Fruit fly (Drosophila melanogaster) whole organism, embryonic: ENCODE measurements around the gene jdp.

Experiments used
- CG10959 ChIP-seq: fragments of 200-800 bp; sonication (Bioruptor generic); IDR thresholded peaks from 2 replicates; pipeline ENCODE4 v1.3.6; 2022; ENCODE audit warnings: missing biosample characterization, missing genetic modification characterization
- CG11504 ChIP-seq: fragments of 200-800 bp; sonication (Bioruptor generic); optimal IDR thresholded peaks from 3 replicates; lab custom pipeline; 2019; ENCODE audit warnings: missing biosample characterization, mild to moderate bottlenecking, missing genetic modification characterization, moderate library complexity
- CG11695 ChIP-seq: fragments of 200-800 bp; sonication (Bioruptor generic); IDR thresholded peaks from 3 replicates; pipeline ENCODE4 v1.3.6; 2022; ENCODE audit warnings: missing biosample characterization, missing genetic modification characterization
- CG12299 ChIP-seq: fragments of 200-800 bp; sonication (Bioruptor generic); optimal IDR thresholded peaks from 2 replicates; lab custom pipeline; 2018; ENCODE audit warnings: missing biosample characterization, mild to moderate bottlenecking, missing genetic modification characterization
- CG14965 ChIP-seq: fragments of 200-800 bp; sonication (Bioruptor generic); optimal IDR thresholded peaks from 2 replicates; lab custom pipeline; 2016; ENCODE audit warnings: missing biosample characterization, missing genetic modification characterization, borderline replicate concordance
- CG15269 ChIP-seq: fragments of 200-800 bp; sonication (Bioruptor generic); optimal IDR thresholded peaks from 2 replicates; lab custom pipeline; 2018; ENCODE audit warnings: missing biosample characterization, mild to moderate bottlenecking, missing genetic modification characterization, moderate library complexity
- CG2120 ChIP-seq: fragments of 200-800 bp; sonication (Bioruptor generic); optimal IDR thresholded peaks from 3 replicates; lab custom pipeline; 2016; ENCODE audit warnings: missing biosample characterization, missing genetic modification characterization
- CG2678 ChIP-seq: fragments of 200-800 bp; sonication (Bioruptor generic); optimal IDR thresholded peaks from 3 replicates; lab custom pipeline; 2019; ENCODE audit warnings: missing biosample characterization, mild to moderate bottlenecking, missing genetic modification characterization, moderate library complexity
- CG32532 ChIP-seq: fragments of 200-800 bp; sonication (Bioruptor generic); IDR thresholded peaks from 2 replicates; pipeline ENCODE4 v1.3.6; 2022; ENCODE audit warnings: missing biosample characterization, missing genetic modification characterization
- CG3281 ChIP-seq: fragments of 200-800 bp; sonication (Bioruptor generic); optimal IDR thresholded peaks from 3 replicates; lab custom pipeline; 2017; ENCODE audit warnings: missing biosample characterization, mild to moderate bottlenecking, missing genetic modification characterization
- CG6254 ChIP-seq: fragments of 200-800 bp; sonication (Bioruptor generic); optimal IDR thresholded peaks from 3 replicates; lab custom pipeline; 2017; ENCODE audit warnings: mild to moderate bottlenecking, missing biosample characterization, missing genetic modification reagents, missing genetic modification characterization
- CG7963 ChIP-seq: fragments of 200-800 bp; sonication (Bioruptor generic); IDR thresholded peaks from 3 replicates; pipeline ENCODE4 v1.3.6; 2022; ENCODE audit warnings: missing biosample characterization, missing genetic modification characterization; ENCODE audit not compliant: partially characterized antibody
- Drgx ChIP-seq: fragments of 200-800 bp; sonication (Bioruptor generic); IDR thresholded peaks from 2 replicates; pipeline ENCODE4 v1.3.6; 2022; ENCODE audit warnings: missing biosample characterization, missing genetic modification characterization
- E2f2 ChIP-seq: fragments of 200-800 bp; sonication (Bioruptor generic); IDR thresholded peaks from 2 replicates; pipeline ENCODE4 v1.3.6; 2022; ENCODE audit warnings: missing biosample characterization, missing genetic modification characterization
- Ets65A ChIP-seq: fragments of 200-800 bp; sonication (Bioruptor generic); peaks from one replicate; lab custom pipeline; 2016; ENCODE audit warnings: missing biosample characterization, missing genetic modification characterization
- GATAe ChIP-seq: fragments of 200-800 bp; sonication (Bioruptor generic); conservative IDR thresholded peaks from 2 replicates; pipeline ENCODE4 v1.3.6; 2022; ENCODE audit warnings: missing biosample characterization, missing genetic modification characterization
- HLH3B ChIP-seq: fragments of 200-800 bp; sonication (Bioruptor generic); IDR thresholded peaks from 2 replicates; pipeline ENCODE4 v1.3.6; 2022; ENCODE audit warnings: missing biosample characterization, missing genetic modification characterization
- Meics ChIP-seq: fragments of 200-800 bp; sonication (Bioruptor generic); optimal IDR thresholded peaks from 2 replicates; lab custom pipeline; 2017; ENCODE audit warnings: missing biosample characterization, mild to moderate bottlenecking, missing genetic modification characterization
- NFAT ChIP-seq: fragments of 200-800 bp; sonication (Bioruptor generic); IDR thresholded peaks from 2 replicates; pipeline ENCODE4 v1.3.6; 2022; ENCODE audit warnings: missing biosample characterization, missing genetic modification characterization
- Pdp1 ChIP-seq, 2 experiments: fragments of 200-800 bp; sonication (Bioruptor generic); optimal IDR thresholded peaks; 3 replicates each; lab custom pipeline; 2016; ENCODE audit warnings: missing biosample characterization in 2 of 2, missing genetic modification characterization in 2 of 2, mild to moderate bottlenecking in 1 of 2, moderate library complexity in 1 of 2
- Rfx ChIP-seq: fragments of 200-800 bp; sonication (Bioruptor generic); IDR thresholded peaks from 2 replicates; pipeline ENCODE4 v1.3.6; 2022; ENCODE audit warnings: missing biosample characterization, missing genetic modification characterization
- Trl ChIP-seq, 3 experiments: fragments of >200 bp in 2 of 3; fragments of 200-800 bp in 1 of 3; sonication (Bioruptor generic) in 1 of 3; optimal IDR thresholded peaks; 2 replicates in 1 of 3; 3 replicates in 2 of 3; lab custom pipeline; 2016 to 2017; ENCODE audit warnings: missing biosample characterization in 1 of 3, missing genetic modification characterization in 1 of 3
- Vsx1 ChIP-seq: fragments of 200-800 bp; sonication (Bioruptor generic); optimal IDR thresholded peaks from 2 replicates; lab custom pipeline; 2017; ENCODE audit warnings: missing biosample characterization, mild to moderate bottlenecking, missing genetic modification characterization, missing genetic modification reagents
- YL-1 ChIP-seq: fragments of 200-800 bp; sonication (Bioruptor generic); optimal IDR thresholded peaks from 3 replicates; lab custom pipeline; 2017; ENCODE audit warnings: missing biosample characterization, mild to moderate bottlenecking, missing genetic modification characterization
- abd-A ChIP-seq: fragments of 200-800 bp; sonication (Bioruptor generic); optimal IDR thresholded peaks from 3 replicates; lab custom pipeline; 2019; ENCODE audit warnings: missing biosample characterization, mild to moderate bottlenecking, missing genetic modification characterization, moderate library complexity
- ato ChIP-seq: fragments of 200-800 bp; sonication (Bioruptor generic); IDR thresholded peaks from 2 replicates; pipeline ENCODE4 v1.3.6; 2022; ENCODE audit warnings: missing biosample characterization, missing genetic modification characterization; ENCODE audit not compliant: partially characterized antibody
- bigmax ChIP-seq: fragments of 200-800 bp; sonication (Bioruptor generic); optimal IDR thresholded peaks from 2 replicates; lab custom pipeline; 2018; ENCODE audit warnings: missing biosample characterization, mild to moderate bottlenecking, missing genetic modification characterization
- dpn ChIP-seq, 2 experiments: fragments of 200-800 bp; sonication (Bioruptor generic); optimal IDR thresholded peaks; 3 replicates each; lab custom pipeline; 2016; ENCODE audit warnings: missing biosample characterization in 2 of 2, missing genetic modification characterization in 2 of 2
- ewg ChIP-seq: fragments of 200-800 bp; sonication (Bioruptor generic); optimal IDR thresholded peaks from 3 replicates; lab custom pipeline; 2017; ENCODE audit warnings: mild to moderate bottlenecking, missing biosample characterization, missing genetic modification reagents, missing genetic modification characterization
- fd3F ChIP-seq: fragments of 200-800 bp; sonication (Bioruptor generic); optimal IDR thresholded peaks from 2 replicates; lab custom pipeline; 2018; ENCODE audit warnings: missing biosample characterization, mild to moderate bottlenecking, missing genetic modification characterization, moderate library complexity
- ftz-f1 ChIP-seq: fragments of 200-800 bp; sonication (Bioruptor generic); optimal IDR thresholded peaks from 2 replicates; lab custom pipeline; 2016; ENCODE audit warnings: missing biosample characterization, missing genetic modification characterization
- gem ChIP-seq: fragments of 200-800 bp; sonication (Bioruptor generic); optimal IDR thresholded peaks from 2 replicates; lab custom pipeline; 2019; ENCODE audit warnings: missing biosample characterization, mild to moderate bottlenecking, missing genetic modification characterization, moderate library complexity
- grau ChIP-seq: fragments of 200-800 bp; optimal IDR thresholded peaks from 3 replicates; lab custom pipeline; 2019; ENCODE audit warnings: missing biosample characterization, mild to moderate bottlenecking, missing genetic modification characterization, moderate library complexity
- grn ChIP-seq: fragments of 200-800 bp; sonication (Bioruptor generic); optimal IDR thresholded peaks from 3 replicates; lab custom pipeline; 2017; ENCODE audit warnings: missing biosample characterization, missing genetic modification characterization
- hkb ChIP-seq, 2 experiments: fragments of 200-800 bp in 1 of 2; fragments of >200 bp in 1 of 2; sonication (Bioruptor generic) in 1 of 2; IDR thresholded peaks in 1 of 2; optimal IDR thresholded peaks in 1 of 2; 2 replicates each; pipeline versions ENCODE4 v1.3.6 to Lab custom; 2017 to 2022; ENCODE audit warnings: missing biosample characterization in 1 of 2, missing genetic modification characterization in 1 of 2
- kay ChIP-seq: fragments of 200-800 bp; sonication (Bioruptor generic); optimal IDR thresholded peaks from 2 replicates; lab custom pipeline; 2016; ENCODE audit warnings: missing biosample characterization, missing genetic modification characterization
- lab ChIP-seq: fragments of 200-800 bp; sonication (Bioruptor generic); optimal IDR thresholded peaks from 3 replicates; lab custom pipeline; 2017; ENCODE audit warnings: missing biosample characterization, missing genetic modification characterization, mild to moderate bottlenecking, moderate library complexity, missing genetic modification reagents
- lilli ChIP-seq: fragments of 200-800 bp; sonication (Bioruptor generic); optimal IDR thresholded peaks from 3 replicates; lab custom pipeline; 2016; ENCODE audit warnings: missing biosample characterization, missing genetic modification characterization
- nau ChIP-seq: fragments of 200-800 bp; sonication (Bioruptor generic); optimal IDR thresholded peaks from 3 replicates; lab custom pipeline; 2017; ENCODE audit warnings: missing biosample characterization, mild to moderate bottlenecking, missing genetic modification characterization, missing genetic modification reagents
- onecut ChIP-seq: fragments of 200-800 bp; sonication (Bioruptor generic); IDR thresholded peaks from 2 replicates; pipeline ENCODE4 v1.3.6; 2022; ENCODE audit warnings: missing biosample characterization, missing genetic modification characterization
- pan ChIP-seq, 4 experiments: fragments of >200 bp in 3 of 4; fragments of 200-800 bp in 1 of 4; sonication (Bioruptor generic) in 1 of 4; optimal IDR thresholded peaks in 3 of 4; IDR thresholded peaks in 1 of 4; 2 replicates each; pipeline versions ENCODE4 v1.3.6 to Lab custom; 2017 to 2022; ENCODE audit warnings: missing biosample characterization in 2 of 4, missing genetic modification characterization in 2 of 4, mixed read lengths in 1 of 4
- ranshi ChIP-seq: fragments of 200-800 bp; sonication (Bioruptor generic); IDR thresholded peaks from 2 replicates; pipeline ENCODE4 v1.3.6; 2022; ENCODE audit warnings: missing biosample characterization, missing genetic modification characterization
- row ChIP-seq: fragments of 200-800 bp; sonication (Bioruptor generic); IDR thresholded peaks from 3 replicates; pipeline ENCODE4 v1.3.6; 2022; ENCODE audit warnings: missing biosample characterization, missing genetic modification characterization
- sens ChIP-seq: fragments of 200-800 bp; sonication (Bioruptor generic); peaks from one replicate; lab custom pipeline; 2016; ENCODE audit warnings: missing biosample characterization, missing genetic modification characterization
- seq ChIP-seq: fragments of 200-800 bp; sonication (Bioruptor generic); IDR thresholded peaks from 2 replicates; pipeline ENCODE4 v1.3.6; 2022; ENCODE audit warnings: missing biosample characterization, missing genetic modification characterization
- sqz ChIP-seq: fragments of 200-800 bp; sonication (Bioruptor generic); optimal IDR thresholded peaks from 3 replicates; lab custom pipeline; 2018; ENCODE audit warnings: missing biosample characterization, mild to moderate bottlenecking, missing genetic modification characterization
- vvl ChIP-seq: fragments of 200-800 bp; sonication (Bioruptor generic); IDR thresholded peaks from 2 replicates; pipeline ENCODE4 v1.3.6; 2022; ENCODE audit warnings: missing biosample characterization, missing genetic modification characterization

Gene jdp

dm6 chr3R:30564479-30564878, 37.6 kb upstream of the jdp start:
- TF ChIP-seq GATAe (GFP tag; lab: Robert Waterston, UW) = no peak
- peak; percentile 29; the same call in 1 of the 2 replicates for TF ChIP-seq Drgx (GFP tag; lab: Robert Waterston, UW)
- TF ChIP-seq Rfx (GFP tag; lab: Robert Waterston, UW) = peak; percentile 36; the same call in 1 of the 2 replicates
- peak; percentile 35 for TF ChIP-seq Meics (GFP tag; lab: Kevin White, UChicago)
- peak; percentile 3 for TF ChIP-seq CG3281
- no peak for TF ChIP-seq YL-1 (GFP tag; lab: Kevin White, UChicago)
- TF ChIP-seq ranshi = no peak
- no peak for TF ChIP-seq pan (optimal IDR thresholded peaks at IDR 0.05; lab: Kevin White, UChicago)
- peak in 1 of 2 experiments; percentile 14 for TF ChIP-seq pan (GFP tag; optimal IDR thresholded peaks at IDR 0.05 in 1 of 2, IDR thresholded peaks at IDR 0.05 in 1 of 2)
- peak; percentile 37 for TF ChIP-seq CG2678
- 0 out of 2 replicates have a peak, but pooled peaks have one; percentile 9 for TF ChIP-seq seq (GFP tag; lab: Robert Waterston, UW)
- TF ChIP-seq ato (GFP tag; lab: Robert Waterston, UW) = no peak
- TF ChIP-seq gem (tag; lab: Kevin White, UChicago) = peak; percentile 22
- TF ChIP-seq lab (GFP tag; lab: Kevin White, UChicago) = peak; percentile 23
- peak; percentile 41 for TF ChIP-seq CG2120 (GFP tag; lab: Kevin White, UChicago)
- no peak for TF ChIP-seq fd3F (GFP tag; lab: Kevin White, UChicago)
- TF ChIP-seq NFAT (GFP tag; lab: Robert Waterston, UW) = no peak
- TF ChIP-seq CG15269 (tag; lab: Kevin White, UChicago) = peak; percentile 24
- peak; percentile 36; the same call in 1 of the 3 replicates for TF ChIP-seq row (GFP tag; lab: Robert Waterston, UW)
- TF ChIP-seq CG11695 (GFP tag; lab: Robert Waterston, UW) = peak; percentile 76
- TF ChIP-seq CG14965 (GFP tag; lab: Kevin White, UChicago) = no peak
- TF ChIP-seq grau (tag; lab: Kevin White, UChicago) = peak; percentile 11
- no peak for TF ChIP-seq CG10959
- no peak for TF ChIP-seq CG7963
- TF ChIP-seq lilli (GFP tag; lab: Kevin White, UChicago) = peak; percentile 17
- TF ChIP-seq CG32532 = peak; percentile 31; the same call in 1 of the 2 replicates
- peak; percentile 7 for TF ChIP-seq CG11504
- no peak for TF ChIP-seq bigmax (GFP tag; lab: Kevin White, UChicago)
- TF ChIP-seq, all 482 proteins: peak for 17

- peak; percentile 85 for TF ChIP-seq sqz (GFP tag; lab: Kevin White, UChicago)
- TF ChIP-seq onecut (GFP tag; lab: Robert Waterston, UW) = peak; percentile 89
- peak; percentile 95 to 96 for TF ChIP-seq Trl (optimal IDR thresholded peaks at IDR 0.05; lab: Kevin White, UChicago)
- TF ChIP-seq Trl (GFP tag; optimal IDR thresholded peaks at IDR 0.05; lab: Kevin White, UChicago) = no peak
- TF ChIP-seq dpn (GFP tag; optimal IDR thresholded peaks at IDR 0.05; lab: Kevin White, UChicago) = no peak
- no peak for TF ChIP-seq Ets65A
- no peak for TF ChIP-seq Vsx1
- TF ChIP-seq CG12299 (tag; lab: Kevin White, UChicago) = peak; percentile 76
- TF ChIP-seq Pdp1 (GFP tag; optimal IDR thresholded peaks at IDR 0.05; lab: Kevin White, UChicago) = peak in 1 of 2 experiments; percentile 93
- no peak for TF ChIP-seq hkb (optimal IDR thresholded peaks at IDR 0.05; lab: Kevin White, UChicago)
- 0 out of 2 replicates have a peak, but pooled peaks have one; percentile 31 for TF ChIP-seq hkb (GFP tag; IDR thresholded peaks at IDR 0.05; lab: Robert Waterston, UW)
- 0 out of 2 replicates have a peak, but pooled peaks have one; percentile 14 for TF ChIP-seq HLH3B (GFP tag; lab: Robert Waterston, UW)
- peak; percentile 45 for TF ChIP-seq abd-A (tag; lab: Kevin White, UChicago)
- 0 out of 3 replicates have a peak, but pooled peaks have one; percentile 1 for TF ChIP-seq row (GFP tag; lab: Robert Waterston, UW)
- peak; percentile 5; the same call in 1 of the 2 replicates for TF ChIP-seq E2f2 (GFP tag; lab: Robert Waterston, UW)
- peak; percentile 19 for TF ChIP-seq ewg (GFP tag; lab: Kevin White, UChicago)
- TF ChIP-seq nau = peak; percentile 2
- peak; percentile 52 for TF ChIP-seq sens
- peak; percentile 35 for TF ChIP-seq ftz-f1
- peak; percentile 34 for TF ChIP-seq CG6254
- peak; percentile 8 for TF ChIP-seq kay
- peak; percentile 24; the same call in 1 of the 2 replicates for TF ChIP-seq vvl (GFP tag; lab: Robert Waterston, UW)
- peak; percentile 58 for TF ChIP-seq grn (GFP tag; lab: Kevin White, UChicago)
Observed at dm6 chr3R:30563260-30564080, 36.6 kb upstream of the jdp start.
